Fruit fly (Drosophila melanogaster) whole organism, embryonic: ENCODE results near the gene st.
A peak's percentile ranks its signal among the peaks of the same experiment; 100 is the strongest.

Experiments used
- CG10267 ChIP-seq: fragments of 200-800 bp; sonication (Bioruptor generic); optimal IDR thresholded peaks from 2 replicates; lab custom pipeline; 2018; ENCODE audit warnings: missing biosample characterization, mild to moderate bottlenecking, missing genetic modification characterization, moderate library complexity
- CG11560 ChIP-seq: fragments of 200-800 bp; sonication (Bioruptor generic); IDR thresholded peaks from 3 replicates; pipeline ENCODE4 v1.3.6; 2022; ENCODE audit warnings: missing biosample characterization, missing genetic modification characterization
- CG12236 ChIP-seq: fragments of 200-800 bp; sonication (Bioruptor generic); optimal IDR thresholded peaks from 2 replicates; lab custom pipeline; 2016; ENCODE audit warnings: missing biosample characterization, missing genetic modification characterization
- CG1233 ChIP-seq: fragments of 200-800 bp; sonication (Bioruptor generic); optimal IDR thresholded peaks from 4 replicates; lab custom pipeline; 2018; ENCODE audit warnings: missing biosample characterization, mild to moderate bottlenecking, missing genetic modification characterization
- CG13775 ChIP-seq: fragments of 200-800 bp; sonication (Bioruptor generic); optimal IDR thresholded peaks from 3 replicates; lab custom pipeline; 2017; ENCODE audit warnings: missing biosample characterization, mild to moderate bottlenecking, missing genetic modification characterization
- CG14710 ChIP-seq: fragments of 200-800 bp; sonication (Bioruptor generic); optimal IDR thresholded peaks from 3 replicates; lab custom pipeline; 2019; ENCODE audit warnings: missing biosample characterization, mild to moderate bottlenecking, missing genetic modification characterization, moderate library complexity
- CG15073 ChIP-seq: fragments of 200-800 bp; sonication (Bioruptor generic); optimal IDR thresholded peaks from 2 replicates; lab custom pipeline; 2016; ENCODE audit warnings: missing biosample characterization, missing genetic modification characterization
- CG15269 ChIP-seq: fragments of 200-800 bp; sonication (Bioruptor generic); optimal IDR thresholded peaks from 2 replicates; lab custom pipeline; 2018; ENCODE audit warnings: missing biosample characterization, mild to moderate bottlenecking, missing genetic modification characterization, moderate library complexity
- CG2889 ChIP-seq: fragments of 200-800 bp; sonication (Bioruptor generic); IDR thresholded peaks from 3 replicates; pipeline ENCODE4 v1.3.6; 2022; ENCODE audit warnings: missing biosample characterization, missing genetic modification characterization
- CG31365 ChIP-seq: fragments of 200-800 bp; sonication (Bioruptor generic); optimal IDR thresholded peaks from 2 replicates; lab custom pipeline; 2018; ENCODE audit warnings: missing biosample characterization, mild to moderate bottlenecking, missing genetic modification characterization
- CG32772 ChIP-seq: fragments of 200-800 bp; sonication (Bioruptor generic); IDR thresholded peaks from 2 replicates; pipeline ENCODE4 v1.3.6; 2022; ENCODE audit warnings: missing biosample characterization, missing genetic modification characterization
- CG4820 ChIP-seq: fragments of 200-800 bp; sonication (Bioruptor generic); optimal IDR thresholded peaks from 3 replicates; lab custom pipeline; 2016; ENCODE audit warnings: missing biosample characterization, missing genetic modification characterization
- CG6654 ChIP-seq: fragments of 200-800 bp; sonication (Bioruptor generic); optimal IDR thresholded peaks from 2 replicates; lab custom pipeline; 2017; ENCODE audit warnings: missing biosample characterization, mild to moderate bottlenecking, missing genetic modification characterization
- CG6791 ChIP-seq: fragments of 200-800 bp; sonication (Bioruptor generic); IDR thresholded peaks from 3 replicates; pipeline ENCODE4 v1.3.6; 2022; ENCODE audit warnings: missing biosample characterization, missing genetic modification characterization; ENCODE audit not compliant: partially characterized antibody
- CG7372 ChIP-seq: fragments of 200-800 bp; sonication (Bioruptor generic); IDR thresholded peaks from 2 replicates; pipeline ENCODE4 v1.3.6; 2022; ENCODE audit warnings: missing biosample characterization, missing genetic modification characterization
- CG7987 ChIP-seq: fragments of 200-800 bp; sonication (Bioruptor generic); optimal IDR thresholded peaks from 2 replicates; lab custom pipeline; 2018; ENCODE audit warnings: missing biosample characterization, mild to moderate bottlenecking, missing genetic modification characterization, moderate library complexity
- CG8281 ChIP-seq: fragments of 200-800 bp; sonication (Bioruptor generic); optimal IDR thresholded peaks from 2 replicates; lab custom pipeline; 2018; ENCODE audit warnings: missing biosample characterization, mild to moderate bottlenecking, missing genetic modification characterization, moderate library complexity
- CG9727 ChIP-seq: fragments of 200-800 bp; sonication (Bioruptor generic); optimal IDR thresholded peaks from 3 replicates; lab custom pipeline; 2017; ENCODE audit warnings: missing biosample characterization, mild to moderate bottlenecking, missing genetic modification characterization
- CG9932 ChIP-seq: fragments of 200-800 bp; sonication (Bioruptor generic); IDR thresholded peaks from 2 replicates; pipeline ENCODE4 v1.3.6; 2022; ENCODE audit warnings: missing biosample characterization, missing genetic modification characterization
- Camta ChIP-seq: fragments of 200-800 bp; sonication (Bioruptor generic); optimal IDR thresholded peaks from 2 replicates; lab custom pipeline; 2016; ENCODE audit warnings: missing biosample characterization, missing genetic modification characterization
- CrebB ChIP-seq: fragments of 200-800 bp; sonication (Bioruptor generic); optimal IDR thresholded peaks from 3 replicates; lab custom pipeline; 2018; ENCODE audit warnings: missing biosample characterization, mild to moderate bottlenecking, missing genetic modification characterization
- Dad ChIP-seq: fragments of 200-800 bp; sonication (Bioruptor generic); optimal IDR thresholded peaks from 3 replicates; lab custom pipeline; 2016; ENCODE audit warnings: missing biosample characterization, missing genetic modification characterization
- Deaf1 ChIP-seq: fragments of 200-800 bp; optimal IDR thresholded peaks from 3 replicates; lab custom pipeline; 2019; ENCODE audit warnings: missing biosample characterization, mild to moderate bottlenecking, missing genetic modification characterization, moderate library complexity
- Dip2 ChIP-seq: fragments of 200-800 bp; sonication (Bioruptor generic); IDR thresholded peaks from 2 replicates; pipeline ENCODE4 v1.3.6; 2022; ENCODE audit warnings: missing biosample characterization, missing genetic modification characterization
- Drgx ChIP-seq: fragments of 200-800 bp; sonication (Bioruptor generic); IDR thresholded peaks from 2 replicates; pipeline ENCODE4 v1.3.6; 2022; ENCODE audit warnings: missing biosample characterization, missing genetic modification characterization
- HLH54F ChIP-seq: fragments of 200-800 bp; sonication (Bioruptor generic); optimal IDR thresholded peaks from 3 replicates; lab custom pipeline; 2016; ENCODE audit warnings: missing biosample characterization, missing genetic modification characterization
- HLHmδ ChIP-seq: fragments of 200-800 bp; sonication (Bioruptor generic); optimal IDR thresholded peaks from 2 replicates; lab custom pipeline; 2018; ENCODE audit warnings: missing biosample characterization, mild to moderate bottlenecking, missing genetic modification characterization, moderate library complexity
- Jarid2 ChIP-seq: fragments of 200-800 bp; sonication (Bioruptor generic); optimal IDR thresholded peaks from 3 replicates; lab custom pipeline; 2017; ENCODE audit warnings: mild to moderate bottlenecking, missing biosample characterization, missing genetic modification reagents, missing genetic modification characterization
- MESR4 ChIP-seq: fragments of 200-800 bp; sonication (Bioruptor generic); optimal IDR thresholded peaks from 2 replicates; lab custom pipeline; 2018; ENCODE audit warnings: missing biosample characterization, mild to moderate bottlenecking, missing genetic modification characterization, moderate library complexity
- aop ChIP-seq: fragments of 200-800 bp; sonication (Bioruptor generic); IDR thresholded peaks from 2 replicates; pipeline ENCODE4 v1.3.6; 2022; ENCODE audit warnings: missing biosample characterization, missing genetic modification characterization
- ato ChIP-seq: fragments of 200-800 bp; sonication (Bioruptor generic); IDR thresholded peaks from 2 replicates; pipeline ENCODE4 v1.3.6; 2022; ENCODE audit warnings: missing biosample characterization, missing genetic modification characterization; ENCODE audit not compliant: partially characterized antibody
- bab2 ChIP-seq: fragments of 200-800 bp; sonication (Bioruptor generic); optimal IDR thresholded peaks from 2 replicates; lab custom pipeline; 2016; ENCODE audit warnings: missing biosample characterization, missing genetic modification characterization
- bcd ChIP-seq: fragments of 200-800 bp; sonication (Bioruptor generic); optimal IDR thresholded peaks from 2 replicates; lab custom pipeline; 2017; ENCODE audit warnings: missing biosample characterization, mild to moderate bottlenecking, missing genetic modification characterization
- fd102C ChIP-seq: fragments of 200-800 bp; sonication (Bioruptor generic); optimal IDR thresholded peaks from 2 replicates; lab custom pipeline; 2018; ENCODE audit warnings: missing biosample characterization, mild to moderate bottlenecking, missing genetic modification characterization, moderate library complexity
- fu2 ChIP-seq: fragments of 200-800 bp; sonication (Bioruptor generic); optimal IDR thresholded peaks from 2 replicates; lab custom pipeline; 2016; ENCODE audit warnings: missing biosample characterization, missing genetic modification characterization
- gcm ChIP-seq: fragments of 200-800 bp; sonication (Bioruptor generic); optimal IDR thresholded peaks from 2 replicates; lab custom pipeline; 2019; ENCODE audit warnings: missing biosample characterization, mild to moderate bottlenecking, missing genetic modification characterization, moderate library complexity
- grn ChIP-seq: fragments of 200-800 bp; sonication (Bioruptor generic); optimal IDR thresholded peaks from 3 replicates; lab custom pipeline; 2017; ENCODE audit warnings: missing biosample characterization, missing genetic modification characterization
- h ChIP-seq: fragments of >200 bp; optimal IDR thresholded peaks from 2 replicates; lab custom pipeline; 2017
- hbn ChIP-seq: fragments of 200-800 bp; sonication (Bioruptor generic); IDR thresholded peaks from 2 replicates; pipeline ENCODE4 v1.3.6; 2022; ENCODE audit warnings: missing biosample characterization, missing genetic modification characterization; ENCODE audit not compliant: partially characterized antibody
- klu ChIP-seq: fragments of 200-800 bp; sonication (Bioruptor generic); IDR thresholded peaks from 2 replicates; pipeline ENCODE4 v1.3.6; 2022; ENCODE audit warnings: missing biosample characterization, missing genetic modification characterization
- kni ChIP-seq: fragments of 200-800 bp; sonication (Bioruptor generic); optimal IDR thresholded peaks from 3 replicates; lab custom pipeline; 2017; ENCODE audit warnings: mild to moderate bottlenecking, missing biosample characterization, missing genetic modification reagents, missing genetic modification characterization
- nau ChIP-seq: fragments of 200-800 bp; sonication (Bioruptor generic); optimal IDR thresholded peaks from 3 replicates; lab custom pipeline; 2017; ENCODE audit warnings: missing biosample characterization, mild to moderate bottlenecking, missing genetic modification characterization, missing genetic modification reagents
- peb ChIP-seq: fragments of 200-800 bp; sonication (Bioruptor generic); IDR thresholded peaks from 2 replicates; pipeline ENCODE4 v1.3.6; 2022; ENCODE audit warnings: missing biosample characterization, missing genetic modification characterization
- slbo ChIP-seq: fragments of 200-800 bp; sonication (Bioruptor generic); IDR thresholded peaks from 2 replicates; pipeline ENCODE4 v1.3.6; 2022; ENCODE audit warnings: missing biosample characterization, missing genetic modification characterization
- sug ChIP-seq: fragments of 200-800 bp; optimal IDR thresholded peaks from 2 replicates; lab custom pipeline; 2019; ENCODE audit warnings: missing biosample characterization, mild to moderate bottlenecking, missing genetic modification characterization, moderate library complexity
- ttk ChIP-seq: fragments of 200-800 bp; sonication (Bioruptor generic); IDR thresholded peaks from 2 replicates; pipeline ENCODE4 v2.1.2; 2022; ENCODE audit warnings: missing biosample characterization, missing genetic modification characterization
- wek ChIP-seq: fragments of 200-800 bp; sonication (Bioruptor generic); optimal IDR thresholded peaks from 3 replicates; lab custom pipeline; 2018; ENCODE audit warnings: missing biosample characterization, mild to moderate bottlenecking, missing genetic modification characterization, moderate library complexity
- wor ChIP-seq: fragments of 200-800 bp; sonication (Bioruptor generic); IDR thresholded peaks from 2 replicates; pipeline ENCODE4 v1.3.6; 2022; ENCODE audit warnings: missing biosample characterization, missing genetic modification characterization
- zfh1 ChIP-seq: fragments of 200-800 bp; sonication (Bioruptor generic); IDR thresholded peaks from 3 replicates; pipeline ENCODE4 v1.3.6; 2022; ENCODE audit warnings: missing biosample characterization, missing genetic modification characterization

The st gene

dm6 chr3L:16480408-16481193, 16.9 kb upstream of the st start (continued):
- peak; percentile 86 for TF ChIP-seq CG11560 (tag; lab: Robert Waterston, UW)
- TF ChIP-seq CG15073 (GFP tag; lab: Kevin White, UChicago), result peak; percentile 82
- peak; percentile 98 for TF ChIP-seq CG14710 (tag; lab: Kevin White, UChicago)
- peak; percentile 97 for TF ChIP-seq ttk
- TF ChIP-seq sug (tag; lab: Kevin White, UChicago), result peak; percentile 88
- no peak for TF ChIP-seq ato (GFP tag; lab: Robert Waterston, UW)
- TF ChIP-seq CG12236 (GFP tag; lab: Kevin White, UChicago), result peak; percentile 95
- TF ChIP-seq wek, result peak; percentile 87
- peak; percentile 75 for TF ChIP-seq CG7987 (GFP tag; lab: Kevin White, UChicago)
- peak; percentile 80 for TF ChIP-seq Deaf1
- TF ChIP-seq HLH54F (GFP tag; lab: Kevin White, UChicago), result peak; percentile 93
- peak; percentile 97 for TF ChIP-seq CG32772 (GFP tag; lab: Robert Waterston, UW)
- peak; percentile 94 for TF ChIP-seq CrebB (tag; lab: Kevin White, UChicago)
- TF ChIP-seq nau (GFP tag; lab: Kevin White, UChicago), result peak; percentile 93
- no peak for TF ChIP-seq hbn (GFP tag; lab: Robert Waterston, UW)
- 0 out of 3 replicates have a peak, but pooled peaks have one; percentile 45 for TF ChIP-seq CG6791 (GFP tag; lab: Robert Waterston, UW)
- peak; percentile 94 for TF ChIP-seq CG10267 (tag; lab: Kevin White, UChicago)
- peak; percentile 96 for TF ChIP-seq gcm
- TF ChIP-seq CG7372 (GFP tag; lab: Robert Waterston, UW), result peak; percentile 95
- no peak for TF ChIP-seq h
- peak; percentile 92 for TF ChIP-seq CG2889
- TF ChIP-seq grn (GFP tag; lab: Kevin White, UChicago), result peak; percentile 76
- peak; percentile 90 for TF ChIP-seq Dad (GFP tag; lab: Kevin White, UChicago)
- TF ChIP-seq CG31365 (tag; lab: Kevin White, UChicago), result peak; percentile 85
- TF ChIP-seq Dip2 (GFP tag; lab: Robert Waterston, UW), result peak; percentile 52; the same call in 1 of the 2 replicates
- peak; percentile 97 for TF ChIP-seq bab2 (GFP tag; lab: Kevin White, UChicago)
- peak; percentile 97 for TF ChIP-seq Camta (GFP tag; lab: Kevin White, UChicago)
- peak; percentile 64 for TF ChIP-seq MESR4
- TF ChIP-seq klu (GFP tag; lab: Robert Waterston, UW), result peak; percentile 91
- peak; percentile 90 for TF ChIP-seq kni
- TF ChIP-seq slbo, result peak; percentile 95
- TF ChIP-seq CG9727 (GFP tag; lab: Kevin White, UChicago), result peak; percentile 96
- TF ChIP-seq CG8281 (tag; lab: Kevin White, UChicago), result peak; percentile 86
- TF ChIP-seq CG4820 (GFP tag; lab: Kevin White, UChicago), result peak; percentile 98
- peak; percentile 89 for TF ChIP-seq fu2 (GFP tag; lab: Kevin White, UChicago)
- peak; percentile 96 for TF ChIP-seq wor (GFP tag; lab: Robert Waterston, UW)
- peak; percentile 82 for TF ChIP-seq Jarid2
- TF ChIP-seq CG6654 (GFP tag; lab: Kevin White, UChicago), result peak; percentile 89
- peak; percentile 94 for TF ChIP-seq CG13775 (GFP tag; lab: Kevin White, UChicago)
- TF ChIP-seq peb, result peak; percentile 94
- TF ChIP-seq CG1233, result peak; percentile 93
- peak; percentile 99 for TF ChIP-seq zfh1 (GFP tag; lab: Robert Waterston, UW)
- TF ChIP-seq CG9932 (GFP tag; lab: Robert Waterston, UW), result peak; percentile 90
- TF ChIP-seq aop (GFP tag; lab: Robert Waterston, UW), result peak; percentile 86
- peak; percentile 96 for TF ChIP-seq bcd (GFP tag; lab: Kevin White, UChicago)
- peak; percentile 96 for TF ChIP-seq CG15269
- no peak for TF ChIP-seq HLHmδ (GFP tag; lab: Kevin White, UChicago)
- TF ChIP-seq fd102C (GFP tag; lab: Kevin White, UChicago), result peak; percentile 76
- TF ChIP-seq Drgx, result peak; percentile 91
